Worm (Caenorhabditis elegans): ENCODE data around the gene itr-1.

The itr-1 gene

DNA sequence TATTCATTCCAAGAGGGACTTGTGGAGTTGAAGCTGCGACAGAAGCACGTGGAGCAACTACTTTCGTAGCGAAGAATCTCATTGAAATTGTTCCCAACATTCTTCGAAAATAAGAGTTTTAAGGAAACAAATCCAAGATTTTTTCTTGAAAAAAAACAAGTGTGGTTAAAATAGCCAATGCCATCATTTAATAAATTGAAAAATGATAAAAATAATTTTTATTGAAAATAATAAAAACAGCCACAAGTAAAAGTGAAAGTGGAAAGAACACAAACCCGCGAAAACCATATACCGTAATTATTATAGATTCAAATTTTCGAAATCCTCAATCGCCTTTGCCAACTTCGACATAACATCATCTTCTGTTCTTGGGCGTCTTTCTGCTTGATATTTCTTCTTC is 28.9 kb upstream of the itr-1 start, which contains the start of gene hmg-5:
Gene hmg-5 (minus strand): TSS at position 101 of the 400 bp plus-strand sequence.
- TF ChIP-seq ceh-40 (GFP tag; IDR thresholded peaks at IDR 0.05) (no peak), K12H6.12 (tag; optimal IDR thresholded peaks at IDR 0.05) (no peak), hsf-1 (GFP tag; IDR thresholded peaks at IDR 0.05) (no peak), B0019.2 (GFP tag; conservative IDR thresholded peaks at IDR 0.05) (no peak), nfya-1 (tag; optimal IDR thresholded peaks at IDR 0.05; ENCODE audit: borderline replicate concordance, insufficient read depth) (no peak), madf-3 (GFP tag; IDR thresholded peaks at IDR 0.05) (no peak), aptf-3 (GFP tag; IDR thresholded peaks at IDR 0.05) (no peak), lsy-27 (tag; optimal IDR thresholded peaks at IDR 0.05; ENCODE audit: borderline replicate concordance, insufficient read depth) (no peak), chd-7 (tag; optimal IDR thresholded peaks at IDR 0.05) (no peak), aptf-2 (GFP tag; conservative IDR thresholded peaks at IDR 0.05) (no peak), lir-1 (GFP tag; conservative IDR thresholded peaks at IDR 0.05) (no peak), B0261.1 (tag; optimal IDR thresholded peaks at IDR 0.05) (no peak)

DNA sequence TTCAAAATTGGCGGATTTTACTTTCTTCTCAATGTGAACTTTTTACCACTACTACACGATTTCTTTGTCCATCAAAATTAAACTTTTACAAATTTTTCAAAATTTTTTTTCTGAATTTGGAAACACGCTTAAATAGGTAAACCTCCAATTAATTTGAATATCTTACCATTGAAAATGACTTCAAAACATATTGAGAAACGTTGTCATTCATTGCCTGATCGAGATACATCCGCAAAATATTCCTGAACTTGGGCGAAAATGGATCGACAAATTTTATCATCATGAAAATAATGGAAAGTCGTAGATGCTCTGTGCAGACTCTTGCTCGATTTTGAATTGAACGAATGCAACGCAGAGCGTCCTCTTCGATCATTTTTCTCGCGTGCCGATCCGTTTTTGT is 28.1 kb upstream of the itr-1 start:
- TF ChIP-seq repo-1 (tag; optimal IDR thresholded peaks at IDR 0.05), result no peak
- no peak for TF ChIP-seq sptf-2 (GFP tag; optimal IDR thresholded peaks at IDR 0.05)
- TF ChIP-seq Y95B8A.8 (GFP tag; IDR thresholded peaks at IDR 0.05), result no peak
- no peak for TF ChIP-seq F39B2.1 (GFP tag; IDR thresholded peaks at IDR 0.05)
- TF ChIP-seq nhr-120 (GFP tag; IDR thresholded peaks at IDR 0.05), result no peak
- no peak for TF ChIP-seq Y67H2A.10 (GFP tag; conservative IDR thresholded peaks at IDR 0.05)
- no peak for TF ChIP-seq F52B5.7 (tag; optimal IDR thresholded peaks at IDR 0.05)
- TF ChIP-seq zfh-2 (GFP tag; conservative IDR thresholded peaks at IDR 0.05), result no peak

DNA sequence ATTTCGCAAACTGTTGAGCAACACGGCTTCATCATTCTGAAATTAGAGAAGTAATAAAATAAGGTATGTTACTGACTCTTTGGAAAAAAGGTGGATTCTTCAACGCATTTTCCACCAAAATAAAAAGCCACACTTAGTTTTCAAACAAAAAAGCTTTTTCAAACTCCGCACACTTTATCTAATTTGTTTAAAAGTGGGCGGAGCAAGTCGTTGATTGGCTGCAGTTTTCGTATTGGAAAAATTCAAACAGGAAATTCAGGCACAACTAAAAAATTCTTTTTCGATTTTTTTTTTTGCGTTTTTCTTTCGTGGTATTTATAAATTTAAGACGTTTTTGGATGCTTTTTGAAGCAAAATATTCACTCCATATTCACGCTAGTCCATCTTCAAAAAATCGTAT is 24.5 kb upstream of the itr-1 start:
- TF ChIP-seq C17E4.6 (GFP tag; IDR thresholded peaks at IDR 0.05), result no peak
- TF ChIP-seq F52B5.7 (tag; optimal IDR thresholded peaks at IDR 0.05), result no peak

DNA sequence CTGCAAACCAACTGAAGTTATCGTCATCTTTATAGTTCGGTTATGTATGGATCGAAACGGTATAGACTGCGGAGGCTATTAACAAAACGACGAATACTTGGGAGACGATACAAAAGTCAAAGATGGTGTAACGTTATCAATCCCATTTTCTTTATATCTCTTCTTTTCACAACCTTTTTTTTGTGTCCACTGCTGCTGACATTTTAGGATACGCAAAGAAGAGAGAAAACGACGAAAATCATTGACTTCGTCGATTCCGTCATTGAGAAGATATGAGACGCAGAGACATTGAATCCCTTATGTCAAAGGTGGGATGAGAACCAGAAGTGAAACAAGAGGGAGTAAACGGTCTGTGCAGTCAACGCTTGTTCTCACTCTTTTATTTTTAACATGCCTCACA is 23.9 kb upstream of the itr-1 start, which contains the start of gene cima-1:
Gene cima-1 (plus strand): TSS at position 340 of the 400 bp plus-strand sequence.
- TF ChIP-seq unc-130 (GFP tag; optimal IDR thresholded peaks at IDR 0.05) (no peak), tbp1 (GFP tag; optimal IDR thresholded peaks at IDR 0.05) (no peak), F23B12.7 (tag; optimal IDR thresholded peaks at IDR 0.05; ENCODE audit: insufficient read depth) (no peak), ama-1 (optimal IDR thresholded peaks at IDR 0.05) (no peak), ama-1 (GFP tag; optimal IDR thresholded peaks at IDR 0.05) (no peak), ccch-3 (GFP tag; optimal IDR thresholded peaks at IDR 0.05) (no peak), hlh-12 (tag; optimal IDR thresholded peaks at IDR 0.05) (no peak), atf-7 (tag; optimal IDR thresholded peaks at IDR 0.05) (no peak), ets-4 (GFP tag; optimal IDR thresholded peaks at IDR 0.05) (no peak), K12H6.12 (tag; optimal IDR thresholded peaks at IDR 0.05) (no peak)

DNA sequence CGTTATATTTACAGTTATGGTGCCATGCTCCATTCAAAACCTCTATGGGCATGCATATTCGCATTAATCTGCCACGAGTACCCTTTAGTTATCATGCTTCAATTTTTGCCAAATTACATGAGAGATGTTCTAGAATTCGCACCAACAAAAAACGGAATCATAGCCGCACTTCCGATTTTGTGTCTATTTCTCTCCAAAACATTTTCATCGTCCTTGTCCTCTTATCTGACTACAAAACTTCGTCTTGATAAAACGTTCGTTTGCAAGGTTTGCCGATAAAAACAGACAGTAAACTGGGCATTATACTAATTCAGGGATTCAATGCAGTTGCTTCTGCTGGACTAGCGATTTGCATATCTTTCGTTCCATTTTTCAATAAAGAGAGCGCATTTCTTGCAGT is 21.8 kb upstream of the itr-1 start:
- TF ChIP-seq sdz-38 (tag; optimal IDR thresholded peaks at IDR 0.05), result no peak
- TF ChIP-seq nhr-80 (tag; optimal IDR thresholded peaks at IDR 0.05), result peak; percentile 28
